Worm (Caenorhabditis elegans): ENCODE results near the gene cyp-13A2.

- TF ChIP-seq sma-3 (GFP tag; optimal IDR thresholded peaks at IDR 0.05) (no peak), elt-1 (tag; optimal IDR thresholded peaks at IDR 0.05) (no peak), mdl-1 (tag; optimal IDR thresholded peaks at IDR 0.05) (no peak), lin-39 (tag; optimal IDR thresholded peaks at IDR 0.05) (no peak), unc-39 (tag; optimal IDR thresholded peaks at IDR 0.05) (no peak), snpc-4 (tag; optimal IDR thresholded peaks at IDR 0.05) (no peak), R02D3.7 (tag; optimal IDR thresholded peaks at IDR 0.05) (no peak), nhr-237 (tag; optimal IDR thresholded peaks at IDR 0.05) (no peak)
Observed at ce11 chrII:9828502-9828901, 41.1 kb upstream of the cyp-13A2 start.
